Worm (Caenorhabditis elegans) whole organism, L4 larva: ENCODE data around the gene F15B9.8.

Experiments
- D1046.2 ChIP-seq: fragments of 200-800 bp; sonication (Bioruptor generic); IDR thresholded peaks from 2 replicates; pipeline ENCODE4 v1.3.6; 2022; ENCODE audit warnings: missing genetic modification characterization, missing compliant biosample characterization
- F26F4.8 ChIP-seq: fragments of 200-800 bp; sonication (Bioruptor generic); conservative IDR thresholded peaks from 2 replicates; pipeline ENCODE4 v1.3.6; 2022; ENCODE audit warnings: missing genetic modification characterization, missing compliant biosample characterization
- F44E2.7 ChIP-seq: fragments of 200-800 bp; sonication (Bioruptor generic); IDR thresholded peaks from 2 replicates; pipeline ENCODE4 v2.1.2; 2022; ENCODE audit warnings: missing genetic modification characterization, missing compliant biosample characterization
- ZK337.2 ChIP-seq: fragments of 200-800 bp; sonication (Bioruptor generic); IDR thresholded peaks from 2 replicates; pipeline ENCODE4 v1.3.6; 2022; ENCODE audit warnings: missing genetic modification reagents, missing genetic modification characterization, missing compliant biosample characterization
- ama-1 ChIP-seq: fragments of 150-350 bp; optimal IDR thresholded peaks from 2 replicates; lab custom pipeline; 2014; ENCODE audit warnings: inconsistent platforms, mixed read lengths
- attf-4 ChIP-seq: sonication (generic microtip); optimal IDR thresholded peaks from 3 replicates; lab custom pipeline; 2017; ENCODE audit warnings: missing biosample characterization, missing genetic modification characterization
- ceh-44 ChIP-seq: fragments of 200-800 bp; sonication (Bioruptor generic); IDR thresholded peaks from 2 replicates; pipeline ENCODE4 v1.3.6; 2022; ENCODE audit warnings: missing genetic modification reagents, missing genetic modification characterization, missing compliant biosample characterization
- ceh-62 ChIP-seq: sonication (generic microtip); optimal IDR thresholded peaks from 2 replicates; lab custom pipeline; 2017; ENCODE audit warnings: missing biosample characterization, missing genetic modification characterization
- ceh-82 ChIP-seq: sonication (generic microtip); optimal IDR thresholded peaks from 2 replicates; lab custom pipeline; 2017; ENCODE audit warnings: missing biosample characterization, missing genetic modification characterization
- daf-16 ChIP-seq, 3 experiments: sonication (generic microtip); optimal IDR thresholded peaks; 2 replicates each; lab custom pipeline; 2016 to 2017; ENCODE audit warnings: missing genetic modification characterization in 3 of 3, missing genetic modification reagents in 3 of 3, mild to moderate bottlenecking in 2 of 3, missing compliant biosample characterization in 2 of 3, missing biosample characterization in 1 of 3, moderate library complexity in 1 of 3
- daf-8 ChIP-seq: fragments of 200-800 bp; sonication (Bioruptor generic); IDR thresholded peaks from 2 replicates; pipeline ENCODE4 v1.3.6; 2022; ENCODE audit warnings: missing genetic modification characterization, missing compliant biosample characterization
- dmd-9 ChIP-seq: fragments of 200-800 bp; sonication (Bioruptor generic); IDR thresholded peaks from 2 replicates; pipeline ENCODE4 v1.3.6; 2022; ENCODE audit warnings: missing genetic modification reagents, missing genetic modification characterization, missing compliant biosample characterization
- dpl-1 ChIP-seq: fragments of 150-350 bp; optimal IDR thresholded peaks from 2 replicates; lab custom pipeline; 2014; ENCODE audit warnings: missing biosample characterization, missing genetic modification reagents, missing genetic modification characterization
- dve-1 ChIP-seq: sonication (generic microtip); optimal IDR thresholded peaks from 2 replicates; lab custom pipeline; 2017; ENCODE audit warnings: antibody characterized with exemption, mild to moderate bottlenecking, missing genetic modification characterization, missing compliant biosample characterization; ENCODE audit not compliant: insufficient read depth
- hif-1 ChIP-seq, 2 experiments: sonication (generic microtip); optimal IDR thresholded peaks; 2 replicates each; lab custom pipeline; 2016 to 2017; ENCODE audit warnings: missing compliant biosample characterization in 2 of 2, missing genetic modification characterization in 2 of 2, missing genetic modification reagents in 2 of 2, missing genotype in 2 of 2, mild to moderate bottlenecking in 1 of 2
- hlh-30 ChIP-seq: sonication (generic microtip); optimal IDR thresholded peaks from 2 replicates; lab custom pipeline; 2017; ENCODE audit warnings: antibody characterized with exemption, mild to moderate bottlenecking, missing genetic modification characterization, missing compliant biosample characterization; ENCODE audit not compliant: insufficient read depth
- lim-7 ChIP-seq: fragments of 200-800 bp; sonication (Bioruptor generic); IDR thresholded peaks from 2 replicates; pipeline ENCODE4 v1.3.6; 2022; ENCODE audit warnings: missing genetic modification characterization, missing compliant biosample characterization
- lin-13 ChIP-seq: fragments of 150-350 bp; optimal IDR thresholded peaks from 2 replicates; lab custom pipeline; 2014; ENCODE audit warnings: missing biosample characterization, missing genetic modification reagents, missing genetic modification characterization
- lin-38 ChIP-seq: fragments of 200-800 bp; sonication (Bioruptor generic); IDR thresholded peaks from 2 replicates; pipeline ENCODE4 v1.3.6; 2022; ENCODE audit warnings: missing genetic modification reagents, missing genetic modification characterization, missing compliant biosample characterization
- lsy-2 ChIP-seq, 2 experiments: fragments of 150-350 bp in 1 of 2; sonication (generic microtip) in 1 of 2; optimal IDR thresholded peaks; 2 replicates each; lab custom pipeline; 2014 to 2017; ENCODE audit warnings: missing biosample characterization in 2 of 2, missing genetic modification characterization in 2 of 2
- mdl-1 ChIP-seq, 2 experiments: fragments of 150-350 bp in 1 of 2; sonication (generic microtip) in 1 of 2; optimal IDR thresholded peaks; 2 replicates each; lab custom pipeline; 2014 to 2017; ENCODE audit warnings: missing biosample characterization in 2 of 2, missing genetic modification characterization in 2 of 2
- mes-2 ChIP-seq: sonication (generic microtip); optimal IDR thresholded peaks from 2 replicates; lab custom pipeline; 2016; ENCODE audit warnings: missing genotype, mild to moderate bottlenecking, missing genetic modification characterization, missing compliant biosample characterization; ENCODE audit not compliant: poor library complexity, severe bottlenecking
- mxl-2 ChIP-seq: fragments of 200-800 bp; sonication (Bioruptor generic); conservative IDR thresholded peaks from 2 replicates; pipeline ENCODE4 v1.3.6; 2022; ENCODE audit warnings: missing genetic modification reagents, missing genetic modification characterization, missing compliant biosample characterization
- nhr-111 ChIP-seq: fragments of 200-800 bp; sonication (Bioruptor generic); optimal IDR thresholded peaks from 2 replicates; lab custom pipeline; 2018; ENCODE audit warnings: mild to moderate bottlenecking, missing genetic modification characterization, missing compliant biosample characterization
- nhr-237 ChIP-seq: sonication (generic microtip); optimal IDR thresholded peaks from 2 replicates; lab custom pipeline; 2017; ENCODE audit warnings: missing biosample characterization, missing genetic modification characterization
- nhr-25 ChIP-seq: sonication (generic microtip); optimal IDR thresholded peaks from 2 replicates; lab custom pipeline; 2017; ENCODE audit warnings: missing genetic modification characterization, mild to moderate bottlenecking, missing compliant biosample characterization, antibody characterized with exemption, moderate library complexity, borderline replicate concordance; ENCODE audit not compliant: insufficient read depth
- nhr-28 ChIP-seq: fragments of 150-350 bp; optimal IDR thresholded peaks from 2 replicates; lab custom pipeline; 2014; ENCODE audit warnings: missing biosample characterization, missing genetic modification characterization
- nhr-6 ChIP-seq: fragments of 150-350 bp; optimal IDR thresholded peaks from 2 replicates; lab custom pipeline; 2014; ENCODE audit warnings: missing biosample characterization, missing genetic modification characterization
- nhr-76 ChIP-seq: fragments of 150-350 bp; optimal IDR thresholded peaks from 2 replicates; lab custom pipeline; 2014; ENCODE audit warnings: missing biosample characterization, missing genetic modification characterization
- nhr-77 ChIP-seq: fragments of 150-350 bp; optimal IDR thresholded peaks from 2 replicates; lab custom pipeline; 2014; ENCODE audit warnings: missing biosample characterization, missing genetic modification characterization
- pha-4 ChIP-seq, 2 experiments: fragments of 150-350 bp in 1 of 2; fragments of 200-800 bp in 1 of 2; sonication (Bioruptor generic) in 1 of 2; IDR thresholded peaks in 1 of 2; optimal IDR thresholded peaks in 1 of 2; 2 replicates each; pipeline versions ENCODE4 v1.3.6 to Lab custom; 2014 to 2022; ENCODE audit warnings: missing genetic modification characterization in 2 of 2, missing genetic modification reagents in 2 of 2, missing biosample characterization in 1 of 2, missing compliant biosample characterization in 1 of 2
- sdz-12 ChIP-seq: fragments of 200-800 bp; sonication (Bioruptor generic); optimal IDR thresholded peaks from 2 replicates; lab custom pipeline; 2018; ENCODE audit warnings: mild to moderate bottlenecking, missing genetic modification characterization, missing compliant biosample characterization
- spr-1 ChIP-seq: sonication (generic microtip); optimal IDR thresholded peaks from 2 replicates; lab custom pipeline; 2016; ENCODE audit warnings: mild to moderate bottlenecking, missing genetic modification characterization, missing compliant biosample characterization
- zag-1 ChIP-seq: fragments of 150-350 bp; optimal IDR thresholded peaks from 2 replicates; lab custom pipeline; 2014; ENCODE audit warnings: missing biosample characterization, missing genetic modification characterization
- zfp-3 ChIP-seq: fragments of 200-800 bp; sonication (Bioruptor generic); conservative IDR thresholded peaks from 2 replicates; pipeline ENCODE4 v1.3.6; 2022; ENCODE audit warnings: missing genetic modification reagents, missing genetic modification characterization, missing compliant biosample characterization
- zip-2 ChIP-seq: fragments of 150-350 bp; optimal IDR thresholded peaks from 2 replicates; lab custom pipeline; 2014; ENCODE audit warnings: missing biosample characterization, missing genetic modification characterization
- ztf-11 ChIP-seq: fragments of 150-350 bp; optimal IDR thresholded peaks from 2 replicates; lab custom pipeline; 2014; ENCODE audit warnings: missing biosample characterization, missing genetic modification characterization
- ztf-7 ChIP-seq: fragments of 150-350 bp; optimal IDR thresholded peaks from 2 replicates; lab custom pipeline; 2014; ENCODE audit warnings: missing biosample characterization, missing genetic modification characterization

Gene F15B9.8

DNA sequence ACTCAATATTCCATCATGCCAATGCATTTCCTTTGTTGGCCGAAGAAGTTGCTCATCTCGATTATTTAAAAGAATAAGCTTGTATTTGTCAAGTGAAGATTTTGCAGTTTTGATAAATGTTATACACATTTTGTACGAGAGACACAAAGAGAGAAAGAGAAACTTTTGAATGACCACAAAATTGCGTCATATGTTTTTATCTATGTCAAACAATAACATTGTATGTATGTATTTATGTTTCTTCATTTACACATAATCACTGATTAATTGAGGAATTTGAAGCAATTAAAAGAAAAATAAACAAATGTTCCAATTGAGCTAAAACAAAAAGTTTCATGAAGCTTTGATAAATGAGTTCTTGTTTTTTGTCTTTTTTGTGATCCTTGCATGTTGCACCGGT lies 25.2 kb upstream of the F15B9.8 start, which contains the start of gene hrg-9:
Gene hrg-9, minus strand, starts transcription at position 152 of the 400 bp plus-strand sequence.
- TF ChIP-seq F44E2.7 (GFP tag; lab: Robert Waterston, UW) (no peak), nhr-6 (tag; lab: Kevin White, UChicago) (no peak), hlh-30 (tag; lab: Kevin White, UChicago) (peak; percentile 38), dmd-9 (GFP tag; lab: Robert Waterston, UW) (no peak), dpl-1 (no peak), ZK337.2 (no peak), ceh-44 (GFP tag; lab: Robert Waterston, UW) (no peak), dve-1 (peak; percentile 52), ztf-7 (tag; lab: Kevin White, UChicago) (peak; percentile 95), F26F4.8 (GFP tag; lab: Robert Waterston, UW) (no peak), nhr-77 (tag; lab: Kevin White, UChicago) (no peak), mdl-1 (tag; optimal IDR thresholded peaks at IDR 0.05; lab: Kevin White, UChicago) (no peak), hif-1 (tag; optimal IDR thresholded peaks at IDR 0.05; lab: Kevin White, UChicago) (no peak), sdz-12 (GFP tag; lab: Kevin White, UChicago) (no peak), attf-4 (tag; lab: Kevin White, UChicago) (no peak), zag-1 (tag; lab: Kevin White, UChicago) (no peak), nhr-28 (peak; percentile 37), nhr-76 (tag; lab: Kevin White, UChicago) (no peak), zfp-3 (GFP tag; lab: Robert Waterston, UW) (no peak), D1046.2 (GFP tag; lab: Robert Waterston, UW) (no peak), ama-1 (lab: Kevin White, UChicago) (no peak), daf-16 (GFP tag; optimal IDR thresholded peaks at IDR 0.05; lab: Kevin White, UChicago) (peak in 1 of 2 experiments; percentile 47), daf-16 (tag; optimal IDR thresholded peaks at IDR 0.05; lab: Kevin White, UChicago) (peak; percentile 23), lsy-2 (tag; optimal IDR thresholded peaks at IDR 0.05; lab: Kevin White, UChicago) (peak in 1 of 2 experiments; percentile 28), nhr-237 (no peak), lin-13 (GFP tag; lab: Kevin White, UChicago) (no peak), nhr-25 (no peak)

DNA sequence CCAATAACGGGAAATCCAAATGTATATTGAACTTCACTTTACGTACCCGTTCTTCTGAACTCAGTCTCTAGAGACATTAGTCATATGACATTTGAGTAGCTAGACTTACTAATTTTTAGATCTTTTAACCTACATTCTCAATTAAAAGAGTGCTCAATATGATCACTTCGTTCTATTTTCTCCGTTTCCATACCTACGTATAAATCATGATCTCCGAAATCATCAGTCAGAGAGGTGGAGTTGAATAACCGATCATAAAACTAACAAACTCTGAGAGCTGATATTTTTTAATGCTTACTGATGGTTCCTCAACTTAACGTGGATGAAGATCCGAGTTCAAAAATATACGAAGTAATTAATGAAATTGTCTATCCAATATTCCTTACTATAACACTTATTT lies 24.3 kb upstream of the F15B9.8 start, which contains the start of gene srd-35:
Gene srd-35, plus strand, starts transcription at position 301 of the 400 bp plus-strand sequence.
- TF ChIP-seq D1046.2 (GFP tag; lab: Robert Waterston, UW), result no peak
- no peak for TF ChIP-seq sdz-12 (GFP tag; lab: Kevin White, UChicago)
- no peak for TF ChIP-seq nhr-28
- TF ChIP-seq lin-38 (GFP tag; lab: Robert Waterston, UW), result no peak
- no peak for TF ChIP-seq mxl-2 (GFP tag; lab: Robert Waterston, UW)
- no peak for TF ChIP-seq zip-2 (tag; lab: Kevin White, UChicago)
- no peak for TF ChIP-seq hif-1 (tag; optimal IDR thresholded peaks at IDR 0.05; lab: Kevin White, UChicago)
- TF ChIP-seq ztf-11 (tag; lab: Kevin White, UChicago), result no peak
- no peak for TF ChIP-seq spr-1
- no peak for TF ChIP-seq ceh-62 (tag; lab: Kevin White, UChicago)
- TF ChIP-seq ceh-82 (tag; lab: Kevin White, UChicago), result no peak
- no peak for TF ChIP-seq lim-7 (GFP tag; lab: Robert Waterston, UW)
- no peak for TF ChIP-seq nhr-6 (tag; lab: Kevin White, UChicago)
- no peak for TF ChIP-seq pha-4 (GFP tag; IDR thresholded peaks at IDR 0.05; lab: Robert Waterston, UW)
- no peak for TF ChIP-seq pha-4 (tag; optimal IDR thresholded peaks at IDR 0.05; lab: Kevin White, UChicago)
- TF ChIP-seq mes-2, result no peak
- TF ChIP-seq daf-8 (GFP tag; lab: Robert Waterston, UW), result no peak
- no peak for TF ChIP-seq nhr-111 (GFP tag; lab: Kevin White, UChicago)
